Worm (Caenorhabditis elegans): ENCODE measurements around the gene R160.12.
A peak's percentile ranks its signal among the peaks of the same experiment; 100 is the strongest.

Gene R160.12

ce11 chrX:4377689-4378088 is at the start of gene R160.12:
R160.12 (minus strand) TSS chrX:4377789.
- TF ChIP-seq C16A3.4 (tag; optimal IDR thresholded peaks at IDR 0.05) (no peak), efl-3 (GFP tag; optimal IDR thresholded peaks at IDR 0.05) (no peak), F16B12.6 (tag; optimal IDR thresholded peaks at IDR 0.05) (no peak)

DNA sequence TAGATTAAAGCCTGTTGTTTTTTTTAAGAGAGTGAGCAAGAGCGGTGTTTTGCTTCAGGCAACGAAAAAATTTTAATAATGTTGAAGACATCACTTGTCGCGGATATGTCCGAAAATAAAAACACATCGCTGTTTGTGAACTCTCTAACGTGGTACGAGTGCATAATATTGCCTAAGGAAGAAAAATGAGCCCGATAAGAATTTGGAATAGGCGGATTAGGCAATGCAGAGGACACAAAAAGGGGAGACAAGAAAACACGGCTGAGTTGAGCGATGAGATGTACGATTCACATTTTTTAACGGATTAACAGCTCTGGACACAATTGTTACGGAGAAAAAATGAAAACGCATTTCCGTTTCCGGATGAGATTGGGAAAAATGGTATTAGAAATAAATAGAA is 49.8 kb upstream of the R160.12 start:
- TF ChIP-seq C34B4.2 (tag; optimal IDR thresholded peaks at IDR 0.05): no peak
- TF ChIP-seq ets-5 (GFP tag; IDR thresholded peaks at IDR 0.05): no peak
- no peak for TF ChIP-seq ceh-90 (tag; optimal IDR thresholded peaks at IDR 0.05)
- no peak for TF ChIP-seq unc-86 (tag; optimal IDR thresholded peaks at IDR 0.05)
- no peak for TF ChIP-seq unc-98 (GFP tag; IDR thresholded peaks at IDR 0.05)
- TF ChIP-seq alr-1 (tag; optimal IDR thresholded peaks at IDR 0.05; ENCODE audit: borderline replicate concordance): no peak
- no peak for TF ChIP-seq fkh-8 (tag; optimal IDR thresholded peaks at IDR 0.05)
- TF ChIP-seq swsn-7 (tag; optimal IDR thresholded peaks at IDR 0.05): no peak
- no peak for TF ChIP-seq ama-1 (optimal IDR thresholded peaks at IDR 0.05)
- no peak for TF ChIP-seq ceh-8 (GFP tag; optimal IDR thresholded peaks at IDR 0.05)
- TF ChIP-seq nhr-28 (tag; optimal IDR thresholded peaks at IDR 0.05): no peak
- no peak for TF ChIP-seq ceh-88 (GFP tag; IDR thresholded peaks at IDR 0.05)
- TF ChIP-seq aly-2 (tag; optimal IDR thresholded peaks at IDR 0.05): no peak
- no peak for TF ChIP-seq mab-9 (GFP tag; IDR thresholded peaks at IDR 0.05)
- TF ChIP-seq nhr-85 (tag): no peak
- no peak for TF ChIP-seq hlh-17 (GFP tag; optimal IDR thresholded peaks at IDR 0.05; ENCODE audit: borderline replicate concordance)
- no peak for TF ChIP-seq lin-15B (tag; optimal IDR thresholded peaks at IDR 0.05)
- TF ChIP-seq unc-30 (tag; optimal IDR thresholded peaks at IDR 0.05): no peak
- TF ChIP-seq nhr-20 (tag; optimal IDR thresholded peaks at IDR 0.05): no peak
- no peak for TF ChIP-seq lin-35 (GFP tag; optimal IDR thresholded peaks at IDR 0.05)

DNA sequence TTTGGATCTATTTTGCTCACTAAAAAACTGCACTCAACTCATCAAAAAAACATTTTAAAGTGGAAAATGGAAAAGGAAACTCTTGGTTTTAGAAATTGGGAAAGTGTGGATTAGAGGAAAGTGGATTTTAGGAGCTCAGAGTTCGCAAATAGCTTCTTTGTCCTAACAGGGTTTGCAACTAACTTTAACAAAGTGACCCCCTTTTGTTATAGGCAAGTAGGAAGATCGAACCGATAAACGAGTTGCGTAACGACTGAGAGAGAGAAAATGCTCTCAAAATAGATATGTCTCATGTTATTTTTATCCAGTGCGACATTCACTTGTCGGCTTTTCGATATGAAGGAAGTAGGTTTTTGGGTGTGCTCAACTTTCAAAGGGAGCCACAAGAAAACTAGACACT is 48.9 kb upstream of the R160.12 start:
- TF ChIP-seq fkh-8 (tag; optimal IDR thresholded peaks at IDR 0.05): no peak
- TF ChIP-seq ztf-4 (tag; optimal IDR thresholded peaks at IDR 0.05): no peak
- no peak for TF ChIP-seq vab-15 (tag; optimal IDR thresholded peaks at IDR 0.05)
- no peak for TF ChIP-seq nhr-47 (tag; optimal IDR thresholded peaks at IDR 0.05)
- TF ChIP-seq nhr-12 (tag; optimal IDR thresholded peaks at IDR 0.05): no peak
- no peak for TF ChIP-seq blmp-1 (tag; optimal IDR thresholded peaks at IDR 0.05)
- TF ChIP-seq tbx-2 (tag; optimal IDR thresholded peaks at IDR 0.05): no peak
- no peak for TF ChIP-seq ets-5 (GFP tag; IDR thresholded peaks at IDR 0.05)
- TF ChIP-seq efl-1 (optimal IDR thresholded peaks at IDR 0.05): no peak
- TF ChIP-seq efl-1 (GFP tag; optimal IDR thresholded peaks at IDR 0.05 in 1 of 2): peak in 1 of 2 experiments; percentile 60
- TF ChIP-seq snpc-4 (tag; optimal IDR thresholded peaks at IDR 0.05): no peak
- no peak for TF ChIP-seq tlp-1 (tag; optimal IDR thresholded peaks at IDR 0.05)
- TF ChIP-seq nhr-237 (tag; optimal IDR thresholded peaks at IDR 0.05): no peak
- no peak for TF ChIP-seq ces-1 (GFP tag; optimal IDR thresholded peaks at IDR 0.05)
- TF ChIP-seq aha-1 (tag; optimal IDR thresholded peaks at IDR 0.05): no peak
- TF ChIP-seq nhr-85 (tag): peak; percentile 22
- TF ChIP-seq pqm-1 (tag; optimal IDR thresholded peaks at IDR 0.05): no peak
- no peak for TF ChIP-seq unc-30 (tag; optimal IDR thresholded peaks at IDR 0.05)
- TF ChIP-seq mef-2 (tag; optimal IDR thresholded peaks at IDR 0.05): no peak
- no peak for TF ChIP-seq elt-2 (tag; optimal IDR thresholded peaks at IDR 0.05)
- TF ChIP-seq nhr-90 (tag; optimal IDR thresholded peaks at IDR 0.05; ENCODE audit: poor library complexity): no peak
- no peak for TF ChIP-seq Y116A8C.19 (tag; optimal IDR thresholded peaks at IDR 0.05; ENCODE audit: borderline replicate concordance)
- no peak for TF ChIP-seq nhr-28 (tag; optimal IDR thresholded peaks at IDR 0.05)
- peak; percentile 77 for TF ChIP-seq fkh-10 (GFP tag; optimal IDR thresholded peaks at IDR 0.05)
- no peak for TF ChIP-seq C04F5.9 (tag; optimal IDR thresholded peaks at IDR 0.05)
- no peak for TF ChIP-seq irx-1 (tag; optimal IDR thresholded peaks at IDR 0.05)

Data from whole organism, L1 larva.